Fruit fly (Drosophila melanogaster) Kc167 (cell line): Measurements from ENCODE around the gene HUWE1.

ENCODE experiments used
- Myc ChIP-seq: fragments of >200 bp; optimal IDR thresholded peaks from 2 replicates; lab custom pipeline; 2017; ENCODE audit warnings: missing external identifiers
- ttk ChIP-seq: sonication (Bioruptor generic); optimal IDR thresholded peaks from 2 replicates; lab custom pipeline; 2017; ENCODE audit warnings: missing external identifiers

DNA sequence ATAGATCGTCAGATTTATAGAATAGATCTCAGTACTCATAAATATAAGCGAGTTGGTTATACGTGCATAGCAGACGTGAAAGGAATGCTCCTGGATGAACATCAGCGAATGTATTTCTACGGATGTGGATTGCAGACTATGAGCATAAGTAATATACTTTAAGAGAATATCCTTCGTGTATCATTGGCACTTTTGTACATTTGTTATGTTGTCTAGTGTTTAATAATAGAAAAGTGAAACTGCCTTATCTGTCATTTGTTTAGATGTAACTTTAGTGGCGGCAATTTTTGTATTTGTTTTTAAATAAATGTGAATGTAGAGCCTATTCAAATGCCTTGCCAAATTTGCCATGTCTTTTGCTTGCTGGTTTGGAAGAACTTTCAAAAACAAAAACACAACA lies 60.2 kb downstream of the HUWE1 start, which contains the start of gene CG43672:
- TF ChIP-seq ttk (no peak), Myc (lab: Kevin White, UChicago) (no peak)
